Worm (Caenorhabditis elegans): ENCODE results near the gene F45H10.2.

The F45H10.2 gene

ce11 chrII:13489896-13490295 lies 3.0 kb downstream of the F45H10.2 start:
- TF ChIP-seq unc-62 (GFP tag; optimal IDR thresholded peaks at IDR 0.05) = no peak
- TF ChIP-seq hlh-1 (tag; optimal IDR thresholded peaks at IDR 0.05) = no peak
- TF ChIP-seq cnd-1 (tag; optimal IDR thresholded peaks at IDR 0.05) = no peak
- TF ChIP-seq sptf-1 (tag; optimal IDR thresholded peaks at IDR 0.05) = no peak
- TF ChIP-seq ces-1 (GFP tag; optimal IDR thresholded peaks at IDR 0.05) = no peak
- TF ChIP-seq mab-5 (tag; optimal IDR thresholded peaks at IDR 0.05) = no peak
- no peak for TF ChIP-seq ham-2 (GFP tag; optimal IDR thresholded peaks at IDR 0.05)
- TF ChIP-seq ceh-83 (GFP tag; optimal IDR thresholded peaks at IDR 0.05) = no peak
- no peak for TF ChIP-seq lin-13 (tag; optimal IDR thresholded peaks at IDR 0.05)
- no peak for TF ChIP-seq pha-4 (tag; optimal IDR thresholded peaks at IDR 0.05)
- no peak for TF ChIP-seq blmp-1 (tag; optimal IDR thresholded peaks at IDR 0.05)
- TF ChIP-seq mep-1 (tag; optimal IDR thresholded peaks at IDR 0.05) = no peak
- TF ChIP-seq ceh-39 (tag; optimal IDR thresholded peaks at IDR 0.05) = no peak
- no peak for TF ChIP-seq lsy-2 (tag; optimal IDR thresholded peaks at IDR 0.05)
- TF ChIP-seq lin-32 (GFP tag; optimal IDR thresholded peaks at IDR 0.05) = no peak
- no peak for TF ChIP-seq zip-8 (tag; optimal IDR thresholded peaks at IDR 0.05)
- no peak for TF ChIP-seq bed-3 (GFP tag; optimal IDR thresholded peaks at IDR 0.05)
- no peak for TF ChIP-seq M03D4.4 (tag; optimal IDR thresholded peaks at IDR 0.05)

- no peak for TF ChIP-seq nhr-76 (tag; optimal IDR thresholded peaks at IDR 0.05)
- no peak for TF ChIP-seq nhr-2 (tag; optimal IDR thresholded peaks at IDR 0.05)
These were observed 5.3 kb downstream of the F45H10.2 start for ce11 chrII:13487563-13487962.

ce11 chrII:13485119-13485518 lies 7.7 kb downstream of the F45H10.2 start:
- no peak for TF ChIP-seq unc-120 (tag; optimal IDR thresholded peaks at IDR 0.05; ENCODE audit: poor library complexity, severe bottlenecking)
- no peak for TF ChIP-seq sem-2 (GFP tag; optimal IDR thresholded peaks at IDR 0.05)
- TF ChIP-seq lin-32 (GFP tag; optimal IDR thresholded peaks at IDR 0.05) = no peak
- TF ChIP-seq ces-1 (GFP tag; optimal IDR thresholded peaks at IDR 0.05) = no peak

ce11 chrII:13484108-13484507 lies 8.7 kb downstream of the F45H10.2 start:
- no peak for TF ChIP-seq ceh-43 (GFP tag; optimal IDR thresholded peaks at IDR 0.05)

- TF ChIP-seq zip-8 (tag; optimal IDR thresholded peaks at IDR 0.05) = peak; percentile 68
- TF ChIP-seq mls-2 (tag; optimal IDR thresholded peaks at IDR 0.05) = no peak
These were observed 10.9 kb downstream of the F45H10.2 start, which contains the start of gene E01G4.6 for ce11 chrII:13481781-13482455. TSS of gene E01G4.6 (plus strand) at chrII:13482405.

ce11 chrII:13479424-13479823 lies 13.4 kb downstream of the F45H10.2 start:
- TF ChIP-seq sem-2 (GFP tag; optimal IDR thresholded peaks at IDR 0.05) = no peak
- no peak for TF ChIP-seq unc-120 (tag; optimal IDR thresholded peaks at IDR 0.05; ENCODE audit: poor library complexity, severe bottlenecking)
- no peak for TF ChIP-seq ztf-11 (tag; optimal IDR thresholded peaks at IDR 0.05)
- TF ChIP-seq bed-3 (GFP tag; optimal IDR thresholded peaks at IDR 0.05) = no peak
- TF ChIP-seq lin-32 (GFP tag; optimal IDR thresholded peaks at IDR 0.05) = no peak
- no peak for TF ChIP-seq ceh-39 (tag; optimal IDR thresholded peaks at IDR 0.05)
- no peak for TF ChIP-seq pha-4 (tag; optimal IDR thresholded peaks at IDR 0.05)
- no peak for TF ChIP-seq mep-1 (tag; optimal IDR thresholded peaks at IDR 0.05)
- TF ChIP-seq cnd-1 (tag; optimal IDR thresholded peaks at IDR 0.05) = no peak
- TF ChIP-seq mab-5 (tag; optimal IDR thresholded peaks at IDR 0.05) = no peak
- TF ChIP-seq ceh-83 (GFP tag; optimal IDR thresholded peaks at IDR 0.05) = no peak
- TF ChIP-seq sptf-1 (tag; optimal IDR thresholded peaks at IDR 0.05) = no peak
- no peak for TF ChIP-seq elt-1 (tag; optimal IDR thresholded peaks at IDR 0.05; ENCODE audit: borderline replicate concordance, insufficient read depth)
- TF ChIP-seq nhr-28 (tag; optimal IDR thresholded peaks at IDR 0.05) = no peak

ce11 chrII:13477230-13477629 lies 15.6 kb downstream of the F45H10.2 start:
- TF ChIP-seq lsy-2 (tag; optimal IDR thresholded peaks at IDR 0.05) (peak; percentile 32), ceh-83 (GFP tag; optimal IDR thresholded peaks at IDR 0.05) (no peak), mep-1 (tag; optimal IDR thresholded peaks at IDR 0.05) (peak; percentile 41), M03D4.4 (tag; optimal IDR thresholded peaks at IDR 0.05) (peak; percentile 8), ces-1 (GFP tag; optimal IDR thresholded peaks at IDR 0.05) (peak; percentile 30), drap-1 (GFP tag; optimal IDR thresholded peaks at IDR 0.05) (no peak), sptf-1 (tag; optimal IDR thresholded peaks at IDR 0.05) (peak; percentile 28)

All from whole organism, mixed stage, embryonic.